Worm (Caenorhabditis elegans) whole organism, young adult: ENCODE measurements around the gene fbxa-163.

ENCODE experiments used
- F22D6.2 ChIP-seq: sonication (generic microtip); optimal IDR thresholded peaks from 2 replicates; lab custom pipeline; 2016; ENCODE audit warnings: mild to moderate bottlenecking, missing genetic modification characterization, missing compliant biosample characterization
- F57A8.1 ChIP-seq: fragments of 200-800 bp; sonication (Bioruptor generic); optimal IDR thresholded peaks from 2 replicates; lab custom pipeline; 2018; ENCODE audit warnings: mild to moderate bottlenecking, missing genetic modification characterization, moderate library complexity, missing compliant biosample characterization
- K11D2.4 ChIP-seq: fragments of 200-800 bp; sonication (Bioruptor generic); IDR thresholded peaks from 2 replicates; pipeline ENCODE4 v1.3.6; 2022; ENCODE audit warnings: missing genetic modification reagents, missing genetic modification characterization, missing compliant biosample characterization
- Y53F4B.3 ChIP-seq: fragments of 200-800 bp; sonication (Bioruptor generic); IDR thresholded peaks from 2 replicates; pipeline ENCODE4 v1.3.6; 2022; ENCODE audit warnings: missing genetic modification reagents, missing genetic modification characterization, missing compliant biosample characterization
- Y56A3A.18 ChIP-seq: fragments of 200-800 bp; sonication (Bioruptor generic); IDR thresholded peaks from 2 replicates; pipeline ENCODE4 v1.3.6; 2022; ENCODE audit warnings: missing genetic modification reagents, missing genetic modification characterization, missing compliant biosample characterization
- Y67H2A.10 ChIP-seq: fragments of 200-800 bp; sonication (Bioruptor generic); conservative IDR thresholded peaks from 2 replicates; pipeline ENCODE4 v1.3.6; 2022; ENCODE audit warnings: missing genetic modification reagents, missing genetic modification characterization, missing compliant biosample characterization
- ZK185.1 ChIP-seq: sonication (generic microtip); optimal IDR thresholded peaks from 2 replicates; lab custom pipeline; 2016; ENCODE audit warnings: mild to moderate bottlenecking, missing genetic modification characterization, missing compliant biosample characterization; ENCODE audit not compliant: poor library complexity, severe bottlenecking
- bed-1 ChIP-seq: fragments of 200-800 bp; sonication (Bioruptor generic); IDR thresholded peaks from 2 replicates; pipeline ENCODE4 v1.3.6; 2022; ENCODE audit warnings: missing genetic modification reagents, missing genetic modification characterization, missing compliant biosample characterization
- ccch-3 ChIP-seq: fragments of 200-800 bp; sonication (Bioruptor generic); optimal IDR thresholded peaks from 2 replicates; lab custom pipeline; 2018; ENCODE audit warnings: mild to moderate bottlenecking, missing genetic modification characterization, missing compliant biosample characterization
- ceh-40 ChIP-seq: fragments of 200-800 bp; sonication (Bioruptor generic); IDR thresholded peaks from 2 replicates; pipeline ENCODE4 v1.3.6; 2022; ENCODE audit warnings: missing genetic modification characterization, missing compliant biosample characterization
- dox-1 ChIP-seq: fragments of 200-800 bp; sonication (Bioruptor generic); IDR thresholded peaks from 2 replicates; pipeline ENCODE4 v1.3.6; 2022; ENCODE audit warnings: missing genetic modification reagents, missing genetic modification characterization, missing compliant biosample characterization
- dpl-1 ChIP-seq: fragments of 150-350 bp; optimal IDR thresholded peaks from 2 replicates; lab custom pipeline; 2014; ENCODE audit warnings: missing biosample characterization, missing genetic modification reagents, missing genetic modification characterization
- efl-1 ChIP-seq: fragments of 150-350 bp; optimal IDR thresholded peaks from 2 replicates; lab custom pipeline; 2014; ENCODE audit warnings: missing biosample characterization, missing genetic modification reagents, missing genetic modification characterization
- egl-44 ChIP-seq: fragments of 200-800 bp; sonication (Bioruptor generic); IDR thresholded peaks from 2 replicates; pipeline ENCODE4 v1.3.6; 2022; ENCODE audit warnings: missing genetic modification reagents, missing genetic modification characterization, missing compliant biosample characterization
- fkh-3 ChIP-seq: sonication (generic microtip); optimal IDR thresholded peaks from 2 replicates; lab custom pipeline; 2016; ENCODE audit warnings: mild to moderate bottlenecking, missing genetic modification characterization, missing compliant biosample characterization
- hrde-1 ChIP-seq: sonication (generic microtip); optimal IDR thresholded peaks from 2 replicates; lab custom pipeline; 2016; ENCODE audit warnings: missing genetic modification characterization, mild to moderate bottlenecking, missing compliant biosample characterization, moderate library complexity, missing genotype, missing genetic modification reagents, borderline replicate concordance
- hsf-1 ChIP-seq: fragments of 200-800 bp; sonication (Bioruptor generic); IDR thresholded peaks from 2 replicates; pipeline ENCODE4 v1.3.6; 2022; ENCODE audit warnings: missing genetic modification reagents, missing genetic modification characterization, missing compliant biosample characterization
- let-607 ChIP-seq, 2 experiments: fragments of 200-800 bp in 1 of 2; sonication (Bioruptor generic) in 1 of 2; sonication (generic microtip) in 1 of 2; optimal IDR thresholded peaks; 2 replicates each; lab custom pipeline; 2016 to 2018; ENCODE audit warnings: mild to moderate bottlenecking in 2 of 2, missing compliant biosample characterization in 2 of 2, missing genetic modification characterization in 2 of 2, moderate library complexity in 2 of 2, missing genotype in 1 of 2
- lin-54 ChIP-seq: fragments of 200-800 bp; sonication (Bioruptor generic); optimal IDR thresholded peaks from 2 replicates; lab custom pipeline; 2018; ENCODE audit warnings: mild to moderate bottlenecking, missing genetic modification characterization, missing compliant biosample characterization
- lir-1 ChIP-seq: fragments of 200-800 bp; sonication (Bioruptor generic); conservative IDR thresholded peaks from 2 replicates; pipeline ENCODE4 v1.3.6; 2022; ENCODE audit warnings: missing genetic modification reagents, missing genetic modification characterization, missing compliant biosample characterization
- lsy-27 ChIP-seq: sonication (generic microtip); optimal IDR thresholded peaks from 2 replicates; lab custom pipeline; 2017; ENCODE audit warnings: missing genetic modification characterization, mild to moderate bottlenecking, missing compliant biosample characterization, antibody characterized with exemption, missing genotype, borderline replicate concordance; ENCODE audit not compliant: insufficient read depth
- madf-8 ChIP-seq: fragments of 200-800 bp; sonication (Bioruptor generic); conservative IDR thresholded peaks from 2 replicates; pipeline ENCODE4 v1.3.6; 2022; ENCODE audit warnings: missing genetic modification reagents, missing genetic modification characterization, missing compliant biosample characterization
- mel-28 ChIP-seq: sonication (generic microtip); optimal IDR thresholded peaks from 2 replicates; lab custom pipeline; 2016; ENCODE audit warnings: borderline replicate concordance, mild to moderate bottlenecking, missing genetic modification characterization, missing compliant biosample characterization
- mes-4 ChIP-seq: sonication (generic microtip); optimal IDR thresholded peaks from 2 replicates; lab custom pipeline; 2016; ENCODE audit warnings: missing genotype, missing genetic modification characterization, missing compliant biosample characterization
- nhr-90 ChIP-seq: sonication (generic microtip); optimal IDR thresholded peaks from 2 replicates; lab custom pipeline; 2016; ENCODE audit warnings: missing genotype, mild to moderate bottlenecking, missing genetic modification characterization, missing compliant biosample characterization
- snpc-3.4 ChIP-seq: sonication (generic microtip); optimal IDR thresholded peaks from 2 replicates; lab custom pipeline; 2017; ENCODE audit warnings: missing genetic modification characterization, mild to moderate bottlenecking, missing compliant biosample characterization, antibody characterized with exemption, moderate library complexity, missing genotype, missing genetic modification reagents
- tbp1 ChIP-seq: fragments of 200-800 bp; sonication (Bioruptor generic); optimal IDR thresholded peaks from 2 replicates; lab custom pipeline; 2018; ENCODE audit warnings: mild to moderate bottlenecking, missing genetic modification characterization, missing compliant biosample characterization
- tbx-9 ChIP-seq: sonication (generic microtip); optimal IDR thresholded peaks from 2 replicates; lab custom pipeline; 2016; ENCODE audit warnings: borderline replicate concordance, missing genetic modification characterization, inconsistent platforms, missing compliant biosample characterization
- tlf-1 ChIP-seq: fragments of 200-800 bp; sonication (Bioruptor generic); optimal IDR thresholded peaks from 2 replicates; lab custom pipeline; 2018; ENCODE audit warnings: mild to moderate bottlenecking, missing genetic modification characterization, missing compliant biosample characterization
- unc-130 ChIP-seq: sonication (generic microtip); optimal IDR thresholded peaks from 2 replicates; lab custom pipeline; 2016; ENCODE audit warnings: missing genetic modification reagents, missing genetic modification characterization, missing compliant biosample characterization
- xnd-1 ChIP-seq: sonication (generic microtip); optimal IDR thresholded peaks from 2 replicates; lab custom pipeline; 2016; ENCODE audit warnings: missing genotype, missing genetic modification reagents, missing genetic modification characterization, missing compliant biosample characterization
- ztf-22 ChIP-seq: fragments of 200-800 bp; sonication (Bioruptor generic); optimal IDR thresholded peaks from 2 replicates; lab custom pipeline; 2018; ENCODE audit warnings: mild to moderate bottlenecking, missing genetic modification characterization, moderate library complexity, missing compliant biosample characterization
- ztf-25 ChIP-seq: fragments of 200-800 bp; sonication (Bioruptor generic); IDR thresholded peaks from 2 replicates; pipeline ENCODE4 v1.3.6; 2022; ENCODE audit warnings: missing genetic modification reagents, missing genetic modification characterization, missing compliant biosample characterization
- ztf-28 ChIP-seq: fragments of 200-800 bp; sonication (Bioruptor generic); IDR thresholded peaks from 2 replicates; pipeline ENCODE4 v1.3.6; 2022; ENCODE audit warnings: missing genetic modification reagents, missing genetic modification characterization, missing compliant biosample characterization

Gene fbxa-163

DNA sequence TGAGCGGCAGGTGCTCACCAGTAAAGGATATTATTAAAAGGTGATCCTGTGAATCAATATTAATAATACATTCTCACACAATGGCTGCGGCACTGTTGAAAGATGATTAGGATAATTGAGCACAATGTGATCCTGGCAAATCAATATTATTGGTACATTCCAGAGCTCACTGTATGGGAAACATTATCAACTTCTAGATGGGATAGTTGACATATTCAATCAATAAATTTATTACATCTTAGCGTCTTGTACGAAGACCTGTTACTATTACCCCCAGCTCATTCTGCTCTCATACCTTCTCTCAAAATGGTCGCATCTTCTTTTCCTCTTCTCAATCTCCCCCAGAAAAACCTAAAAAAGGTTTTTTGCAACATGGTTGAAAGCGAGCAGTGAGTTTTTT is 42.3 kb downstream of the fbxa-163 start, which contains the start of gene fbxb-49:
Gene fbxb-49 (plus strand): TSS at position 301 of the 400 bp plus-strand sequence.
- no peak for TF ChIP-seq egl-44 (GFP tag; lab: Robert Waterston, UW)
- TF ChIP-seq Y67H2A.10 (GFP tag; lab: Robert Waterston, UW): no peak

DNA sequence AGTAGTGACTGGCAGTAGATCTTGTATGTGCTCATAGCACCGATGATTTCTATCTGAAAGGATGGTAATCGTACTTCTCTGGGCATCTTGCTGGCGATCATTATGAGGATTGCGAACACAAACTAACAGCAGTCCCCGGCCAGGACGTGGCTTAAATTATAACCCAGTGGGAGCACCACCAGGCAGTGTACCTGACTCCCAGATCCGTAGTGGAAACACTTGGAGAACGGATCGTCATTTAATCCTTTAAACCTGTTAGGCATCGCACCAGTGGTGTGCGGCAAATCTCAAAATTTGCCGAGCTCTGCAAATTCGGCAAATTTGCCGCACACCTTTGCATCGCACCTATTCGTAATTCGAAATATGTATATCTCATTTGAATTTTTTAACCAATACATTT is 42.9 kb downstream of the fbxa-163 start, which contains the start of gene K05F6.8:
Gene K05F6.8 (minus strand): TSS at position 101 of the 400 bp plus-strand sequence.
- TF ChIP-seq Y53F4B.3 (GFP tag; lab: Robert Waterston, UW) (no peak), madf-8 (no peak), tbp1 (no peak), efl-1 (GFP tag; lab: Kevin White, UChicago) (no peak), ccch-3 (GFP tag; lab: Kevin White, UChicago) (no peak), let-607 (tag; optimal IDR thresholded peaks at IDR 0.05; lab: Kevin White, UChicago) (no peak), ceh-40 (GFP tag; lab: Robert Waterston, UW) (no peak), nhr-90 (no peak), hsf-1 (no peak)

DNA sequence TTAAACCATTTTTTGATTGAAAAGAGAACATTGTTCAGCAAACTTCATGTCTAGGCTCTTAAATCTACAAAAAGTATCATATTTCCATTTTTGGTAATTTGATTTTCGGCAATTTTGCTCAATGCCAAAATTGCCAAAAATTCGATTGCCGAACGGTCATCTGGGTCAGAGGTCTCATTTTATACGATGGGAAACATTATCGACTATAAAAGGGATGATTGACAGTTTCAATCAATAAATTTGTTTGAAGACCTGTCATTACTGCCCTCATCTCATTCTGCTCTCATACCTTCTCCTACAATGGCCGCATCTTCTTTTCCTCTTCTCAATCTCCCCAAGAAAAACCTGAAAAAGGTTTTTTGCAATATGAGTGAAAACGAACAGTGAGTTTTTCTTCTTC is 48.7 kb downstream of the fbxa-163 start, which contains the start of gene K05F6.14:
Gene K05F6.14 (plus strand): TSS at position 301 of the 400 bp plus-strand sequence.
- TF ChIP-seq ZK185.1 (tag; lab: Kevin White, UChicago) (no peak), snpc-3.4 (no peak), Y56A3A.18 (GFP tag; lab: Robert Waterston, UW) (no peak), lir-1 (no peak), tbx-9 (tag; lab: Kevin White, UChicago) (no peak), tlf-1 (GFP tag; lab: Kevin White, UChicago) (no peak), K11D2.4 (no peak), mes-4 (tag; lab: Kevin White, UChicago) (no peak), ztf-22 (GFP tag; lab: Kevin White, UChicago) (no peak), bed-1 (GFP tag; lab: Robert Waterston, UW) (no peak), ztf-28 (GFP tag; lab: Robert Waterston, UW) (no peak), fkh-3 (tag; lab: Kevin White, UChicago) (no peak), F57A8.1 (no peak), ztf-25 (GFP tag; lab: Robert Waterston, UW) (no peak), lin-54 (GFP tag; lab: Kevin White, UChicago) (no peak), mel-28 (tag; lab: Kevin White, UChicago) (no peak), dpl-1 (no peak), F22D6.2 (tag; lab: Kevin White, UChicago) (no peak), xnd-1 (tag; lab: Kevin White, UChicago) (no peak), lsy-27 (tag; lab: Kevin White, UChicago) (no peak)

DNA sequence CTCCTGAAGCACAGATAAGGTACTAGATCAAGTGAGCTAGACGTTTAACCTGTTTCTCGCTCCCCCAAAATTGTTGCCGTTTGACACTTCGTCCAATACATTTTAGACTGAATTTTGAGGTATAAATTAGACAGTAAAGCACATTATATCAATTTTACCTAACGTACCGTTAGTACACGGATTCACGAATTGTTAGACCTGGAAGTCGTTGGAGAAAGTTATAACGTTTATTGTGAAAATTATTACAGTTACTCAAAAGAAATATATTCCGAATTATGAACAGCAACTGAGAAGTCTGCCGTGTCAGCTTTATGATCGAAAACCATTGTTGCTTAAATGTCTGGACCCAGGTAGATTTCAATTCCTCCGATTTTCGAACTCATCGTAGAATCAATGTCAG is 49.7 kb downstream of the fbxa-163 start:
- no peak for TF ChIP-seq let-607 (tag; optimal IDR thresholded peaks at IDR 0.05; lab: Kevin White, UChicago)
- no peak for TF ChIP-seq hrde-1 (tag; lab: Kevin White, UChicago)
- TF ChIP-seq dox-1 (GFP tag; lab: Robert Waterston, UW): no peak
- no peak for TF ChIP-seq ztf-22 (GFP tag; lab: Kevin White, UChicago)
- no peak for TF ChIP-seq unc-130 (GFP tag; lab: Kevin White, UChicago)
